Fruit fly (Drosophila melanogaster): Measurements from ENCODE around the gene CG42375.

The CG42375 gene

DNA sequence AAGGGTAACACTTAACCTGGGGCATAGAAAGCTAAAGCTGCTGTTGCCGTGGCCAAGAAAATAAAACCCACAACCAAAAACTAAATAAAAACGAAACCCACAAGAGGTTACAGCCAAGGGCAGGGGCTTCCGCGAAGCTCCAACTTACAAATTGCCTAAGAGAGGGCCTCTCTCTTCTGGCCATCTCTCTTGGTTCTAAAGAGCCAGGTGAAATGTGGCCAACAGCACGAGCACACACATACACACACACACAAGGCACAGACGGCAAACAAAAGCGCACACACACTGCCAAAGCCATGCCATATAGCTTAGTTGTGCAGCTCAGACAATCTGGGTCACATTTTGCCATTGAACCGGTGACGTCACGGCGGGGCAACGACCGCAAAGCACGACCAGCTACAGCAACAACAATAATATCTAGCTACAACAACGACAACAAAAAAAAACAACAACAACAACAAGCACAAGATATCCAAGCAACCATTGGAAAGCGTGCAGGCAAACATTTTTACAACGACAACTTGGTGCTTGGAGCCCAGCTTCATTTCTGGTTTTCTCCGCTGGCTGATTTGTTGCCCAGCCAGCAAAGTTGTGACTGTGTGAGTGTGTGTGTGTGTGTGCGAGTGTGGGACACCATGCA lies 17.3 kb downstream of the CG42375 start:
- TF ChIP-seq Hr78 (GFP tag; optimal IDR thresholded peaks at IDR 0.05), result no peak
- no peak for TF ChIP-seq rgr (GFP tag; optimal IDR thresholded peaks at IDR 0.05)
- no peak for TF ChIP-seq Sp1 (GFP tag; optimal IDR thresholded peaks at IDR 0.05)
- TF ChIP-seq sv (GFP tag; optimal IDR thresholded peaks at IDR 0.05), result no peak
- no peak for TF ChIP-seq ey (GFP tag; optimal IDR thresholded peaks at IDR 0.05)
- no peak for TF ChIP-seq Hnf4 (GFP tag; optimal IDR thresholded peaks at IDR 0.05)
- no peak for TF ChIP-seq CG9705 (GFP tag; optimal IDR thresholded peaks at IDR 0.05)
- no peak for TF ChIP-seq Dfd (GFP tag; optimal IDR thresholded peaks at IDR 0.05)
- no peak for TF ChIP-seq Dif (GFP tag; optimal IDR thresholded peaks at IDR 0.05; ENCODE audit: partially characterized antibody)
- TF ChIP-seq OdsH (GFP tag; optimal IDR thresholded peaks at IDR 0.05), result no peak
- TF ChIP-seq HLH106 (tag; optimal IDR thresholded peaks at IDR 0.05), result no peak
- TF ChIP-seq psq (GFP tag; optimal IDR thresholded peaks at IDR 0.05), result no peak
- no peak for TF ChIP-seq Rel (GFP tag; optimal IDR thresholded peaks at IDR 0.05)
- TF ChIP-seq Rel (tag; optimal IDR thresholded peaks at IDR 0.05), result no peak

DNA sequence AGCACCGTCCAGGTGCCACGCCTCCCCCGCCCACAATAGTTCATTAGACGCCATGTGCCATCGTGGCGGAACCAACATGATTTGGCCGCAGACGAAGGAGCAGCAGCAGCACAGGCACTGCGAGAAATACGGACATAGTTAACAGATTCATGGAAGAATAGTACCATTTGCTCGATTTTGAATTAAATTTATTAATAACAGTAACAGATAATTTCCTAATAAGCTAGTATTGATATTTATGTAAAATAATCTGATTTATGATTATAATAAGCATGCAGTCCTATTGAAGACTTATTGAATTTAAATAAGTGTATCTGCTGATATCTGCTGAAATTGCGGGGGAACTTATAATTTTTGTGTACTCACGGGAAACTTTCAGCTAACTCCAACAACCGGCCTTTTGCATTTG lies 17.8 kb downstream of the CG42375 start:
- TF ChIP-seq psq (GFP tag; optimal IDR thresholded peaks at IDR 0.05) (no peak), ey (GFP tag; optimal IDR thresholded peaks at IDR 0.05) (no peak), CrebA (GFP tag; optimal IDR thresholded peaks at IDR 0.05; ENCODE audit: borderline replicate concordance) (no peak), CG9705 (GFP tag; optimal IDR thresholded peaks at IDR 0.05) (no peak), h (GFP tag; optimal IDR thresholded peaks at IDR 0.05) (no peak), HLH106 (tag; optimal IDR thresholded peaks at IDR 0.05) (no peak), woc (GFP tag; optimal IDR thresholded peaks at IDR 0.05) (no peak), sv (GFP tag; optimal IDR thresholded peaks at IDR 0.05) (no peak), Rel (GFP tag; optimal IDR thresholded peaks at IDR 0.05) (no peak), Rel (tag; optimal IDR thresholded peaks at IDR 0.05) (no peak), sage (GFP tag; optimal IDR thresholded peaks at IDR 0.05) (no peak), fru (GFP tag; optimal IDR thresholded peaks at IDR 0.05) (no peak), foxo (GFP tag; optimal IDR thresholded peaks at IDR 0.05) (no peak), Hnf4 (GFP tag; optimal IDR thresholded peaks at IDR 0.05) (no peak), N (GFP tag; optimal IDR thresholded peaks at IDR 0.05) (no peak), br (GFP tag; optimal IDR thresholded peaks at IDR 0.05) (no peak), Hr83 (GFP tag; optimal IDR thresholded peaks at IDR 0.05; ENCODE audit: poor library complexity, severe bottlenecking) (no peak), dsf (GFP tag; optimal IDR thresholded peaks at IDR 0.05; ENCODE audit: borderline replicate concordance) (no peak), brk (GFP tag; optimal IDR thresholded peaks at IDR 0.05) (no peak), Myc (optimal IDR thresholded peaks at IDR 0.05) (no peak), Abd-B (GFP tag; optimal IDR thresholded peaks at IDR 0.05) (no peak)

DNA sequence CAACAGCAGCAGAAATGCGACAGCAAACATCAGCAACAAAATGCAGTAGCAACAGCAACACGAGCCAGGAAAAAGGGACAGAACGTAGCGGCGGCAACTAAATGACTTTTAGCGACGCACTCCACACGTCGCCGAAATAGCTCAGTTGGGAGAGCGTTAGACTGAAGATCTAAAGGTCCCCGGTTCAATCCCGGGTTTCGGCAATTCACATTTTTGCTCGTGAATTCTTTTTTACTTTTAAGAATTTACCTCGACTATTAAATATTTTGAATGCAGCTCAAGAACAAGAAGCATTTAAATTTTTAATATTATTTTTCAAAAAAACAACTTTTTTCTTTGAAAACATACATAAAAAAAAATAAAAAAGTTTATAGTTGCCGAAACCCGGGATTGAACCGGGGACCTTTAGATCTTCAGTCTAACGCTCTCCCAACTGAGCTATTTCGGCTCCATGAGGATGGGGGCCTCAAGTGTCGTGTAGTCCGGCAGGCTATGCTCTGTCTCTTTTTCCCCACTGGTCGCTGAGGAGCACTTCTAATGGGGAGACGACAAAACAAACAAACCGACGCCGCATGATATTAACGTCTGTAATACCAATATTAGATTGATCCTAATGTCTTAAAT lies 18.5 kb downstream of the CG42375 start:
- TF ChIP-seq Rel (GFP tag; optimal IDR thresholded peaks at IDR 0.05) (no peak), Rel (tag; optimal IDR thresholded peaks at IDR 0.05) (peak; percentile 8), GATAd (GFP tag; optimal IDR thresholded peaks at IDR 0.05) (no peak)

DNA sequence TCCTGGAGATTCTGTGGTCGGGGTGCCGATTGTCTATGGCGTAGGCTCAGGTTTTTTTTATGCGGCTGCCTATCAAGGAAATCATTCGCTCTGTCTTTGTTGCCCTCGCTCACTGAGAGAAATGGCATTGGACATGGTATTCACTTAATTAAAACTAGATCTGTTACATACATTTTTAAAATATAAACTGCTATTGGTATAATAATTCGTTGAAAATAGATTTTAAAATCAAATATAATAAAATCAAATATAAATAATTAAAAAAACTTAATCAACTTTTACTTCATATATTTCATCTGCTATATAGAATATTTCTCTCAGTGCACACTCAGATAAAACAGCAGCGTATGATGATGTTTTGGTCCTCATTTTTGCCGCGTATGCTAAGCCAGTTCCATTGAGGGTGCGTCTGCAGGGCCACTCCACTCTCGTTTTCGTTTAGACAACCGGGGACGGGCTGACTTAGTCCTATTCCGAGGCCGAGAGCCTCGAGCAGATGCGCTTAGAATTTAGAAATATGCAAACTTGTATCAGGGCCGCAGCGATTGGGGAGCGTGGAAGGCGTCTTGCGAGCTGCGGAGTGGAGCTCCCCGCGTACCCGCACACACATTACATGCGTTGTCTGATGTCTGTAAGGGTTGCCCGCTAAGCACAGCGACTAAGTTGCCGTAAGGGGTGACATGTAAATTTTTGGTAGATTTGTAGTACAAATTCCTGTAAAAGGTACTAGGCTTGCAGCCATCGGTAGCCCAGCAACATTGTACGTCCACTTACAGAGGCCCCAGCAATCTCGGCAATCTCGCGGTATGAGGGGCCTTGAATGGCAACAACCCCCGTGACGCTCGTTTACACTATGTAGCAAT lies 20.4 kb downstream of the CG42375 start:
- no peak for TF ChIP-seq pan (optimal IDR thresholded peaks at IDR 0.05)
- peak in 1 of 2 experiments; percentile 12 for TF ChIP-seq foxo (GFP tag; optimal IDR thresholded peaks at IDR 0.05)
- TF ChIP-seq Sp1 (GFP tag; optimal IDR thresholded peaks at IDR 0.05), result peak; percentile 18
- TF ChIP-seq HLH106 (tag; optimal IDR thresholded peaks at IDR 0.05), result peak; percentile 14

DNA sequence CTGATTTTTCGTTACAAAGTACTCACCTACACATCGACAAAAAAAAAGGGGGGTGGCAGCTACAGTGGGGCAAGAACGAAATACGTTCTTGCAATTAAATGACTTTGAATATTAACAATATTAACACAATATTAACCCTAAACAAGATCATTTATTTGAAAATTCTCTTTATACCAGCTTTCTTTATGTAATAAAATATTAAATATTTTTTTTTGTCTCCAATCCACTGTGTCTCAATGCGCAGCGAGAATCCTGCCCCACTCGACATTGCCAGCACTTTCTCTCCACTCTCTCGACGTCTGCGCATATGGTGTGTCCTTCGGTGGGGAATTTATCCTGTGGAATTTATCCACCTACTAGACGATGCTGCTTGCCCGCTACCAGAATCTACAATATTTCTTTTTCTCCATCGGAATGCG lies 21.0 kb downstream of the CG42375 start:
- TF ChIP-seq dmrt93B (GFP tag; optimal IDR thresholded peaks at IDR 0.05) (peak; percentile 27), OdsH (GFP tag; optimal IDR thresholded peaks at IDR 0.05) (peak; percentile 58), Dif (GFP tag; optimal IDR thresholded peaks at IDR 0.05; ENCODE audit: partially characterized antibody) (no peak), N (GFP tag; optimal IDR thresholded peaks at IDR 0.05) (no peak), GATAd (GFP tag; optimal IDR thresholded peaks at IDR 0.05) (no peak), Abd-B (GFP tag; optimal IDR thresholded peaks at IDR 0.05) (no peak), fru (GFP tag; optimal IDR thresholded peaks at IDR 0.05) (peak; percentile 71), foxo (GFP tag; optimal IDR thresholded peaks at IDR 0.05) (peak in 1 of 2 experiments; percentile 73), psq (GFP tag; optimal IDR thresholded peaks at IDR 0.05) (peak; percentile 63), sage (GFP tag; optimal IDR thresholded peaks at IDR 0.05) (no peak), woc (GFP tag; optimal IDR thresholded peaks at IDR 0.05) (peak; percentile 0), Myc (optimal IDR thresholded peaks at IDR 0.05) (no peak), lola (GFP tag; optimal IDR thresholded peaks at IDR 0.05) (no peak), Dfd (GFP tag; optimal IDR thresholded peaks at IDR 0.05) (no peak), Hr78 (GFP tag; optimal IDR thresholded peaks at IDR 0.05) (no peak), CG9705 (GFP tag; optimal IDR thresholded peaks at IDR 0.05) (peak; percentile 50), HLH106 (tag; optimal IDR thresholded peaks at IDR 0.05) (peak; percentile 54), brk (GFP tag; optimal IDR thresholded peaks at IDR 0.05) (peak; percentile 24), pan (optimal IDR thresholded peaks at IDR 0.05) (no peak), ey (GFP tag; optimal IDR thresholded peaks at IDR 0.05) (peak; percentile 47), tai (GFP tag; optimal IDR thresholded peaks at IDR 0.05) (no peak), Sp1 (GFP tag; optimal IDR thresholded peaks at IDR 0.05) (peak; percentile 79), Vsx2 (GFP tag; optimal IDR thresholded peaks at IDR 0.05; ENCODE audit: partially characterized antibody) (peak; percentile 23), dl (GFP tag; optimal IDR thresholded peaks at IDR 0.05; ENCODE audit: insufficient read depth in 1 of 2, partially characterized antibody in 2 of 2) (no peak), jim (GFP tag; optimal IDR thresholded peaks at IDR 0.05) (no peak), rgr (GFP tag; optimal IDR thresholded peaks at IDR 0.05) (peak; percentile 78)

All from whole organism, wandering third instar larva.